ENCODE assay signal across 4 worm cellular contexts in genomic region chrII:9660379-9660778, ce11.
TF ChIP-seq lines count a peak whose summit lies in the region.

Gene ZK1320.3 (minus strand): TSS chrII:9660419.

TF ChIP-seq in whole organism, L2 larva, 48 proteins besides CTCF, POLR2A, EP300 and RAD21:
- TF ChIP-seq fos-1 (tag; optimal IDR thresholded peaks at IDR 0.05; lab: Kevin White, UChicago) (peak; percentile 87), nhr-77 (tag; optimal IDR thresholded peaks at IDR 0.05; lab: Kevin White, UChicago) (no peak), sem-4 (tag; optimal IDR thresholded peaks at IDR 0.05; lab: Kevin White, UChicago) (no peak), elt-3 (tag; optimal IDR thresholded peaks at IDR 0.05; lab: Kevin White, UChicago) (no peak)

TF ChIP-seq in whole organism, L3 larva, 47 proteins besides CTCF, POLR2A, EP300 and RAD21:
- peak; percentile 18 for TF ChIP-seq pqm-1 (tag; optimal IDR thresholded peaks at IDR 0.05; lab: Kevin White, UChicago)
- peak; percentile 67 for TF ChIP-seq elt-2 (tag; optimal IDR thresholded peaks at IDR 0.05; lab: Kevin White, UChicago)
- no peak for TF ChIP-seq tbx-2 (tag; optimal IDR thresholded peaks at IDR 0.05; lab: Kevin White, UChicago)

TF ChIP-seq in whole organism, L4 larva, 104 proteins besides CTCF, POLR2A, EP300 and RAD21:
- TF ChIP-seq Y5F2A.4 (GFP tag; optimal IDR thresholded peaks at IDR 0.05; lab: Kevin White, UChicago), result no peak
- no peak for TF ChIP-seq tra-1 (GFP tag; IDR thresholded peaks at IDR 0.05; lab: Robert Waterston, UW)
- peak; percentile 45 for TF ChIP-seq nhr-28 (tag; optimal IDR thresholded peaks at IDR 0.05; lab: Kevin White, UChicago)
- no peak for TF ChIP-seq daf-16 (GFP tag; optimal IDR thresholded peaks at IDR 0.05; lab: Kevin White, UChicago)
- TF ChIP-seq daf-16 (tag; optimal IDR thresholded peaks at IDR 0.05; lab: Kevin White, UChicago), result peak; percentile 71
- no peak for TF ChIP-seq ceh-32 (tag; optimal IDR thresholded peaks at IDR 0.05; lab: Kevin White, UChicago; ENCODE audit: poor library complexity)
- TF ChIP-seq arid-1 (GFP tag; conservative IDR thresholded peaks at IDR 0.05; lab: Robert Waterston, UW), result no peak
- no peak for TF ChIP-seq mxl-2 (GFP tag; conservative IDR thresholded peaks at IDR 0.05; lab: Robert Waterston, UW)
- no peak for TF ChIP-seq nhr-41 (GFP tag; IDR thresholded peaks at IDR 0.05; lab: Robert Waterston, UW)
- TF ChIP-seq dmd-6 (GFP tag; IDR thresholded peaks at IDR 0.05; lab: Robert Waterston, UW), result peak; percentile 64
- TF ChIP-seq ZK546.5 (tag; optimal IDR thresholded peaks at IDR 0.05; lab: Kevin White, UChicago), result no peak
- no peak for TF ChIP-seq ZK337.2 (GFP tag; IDR thresholded peaks at IDR 0.05; lab: Robert Waterston, UW)
- TF ChIP-seq ceh-44 (GFP tag; IDR thresholded peaks at IDR 0.05; lab: Robert Waterston, UW), result no peak
- peak; percentile 56 for TF ChIP-seq pqm-1 (tag; optimal IDR thresholded peaks at IDR 0.05; lab: Kevin White, UChicago)
- no peak for TF ChIP-seq nhr-237 (tag; optimal IDR thresholded peaks at IDR 0.05; lab: Kevin White, UChicago)
- no peak for TF ChIP-seq pha-4 (GFP tag; IDR thresholded peaks at IDR 0.05; lab: Robert Waterston, UW)
- no peak for TF ChIP-seq pha-4 (tag; optimal IDR thresholded peaks at IDR 0.05; lab: Kevin White, UChicago)
- no peak for TF ChIP-seq jun-1 (tag; optimal IDR thresholded peaks at IDR 0.05; lab: Kevin White, UChicago)
- TF ChIP-seq D1046.2 (GFP tag; IDR thresholded peaks at IDR 0.05; lab: Robert Waterston, UW), result no peak
- TF ChIP-seq madf-5 (GFP tag; IDR thresholded peaks at IDR 0.05; lab: Robert Waterston, UW), result no peak
- TF ChIP-seq nhr-111 (GFP tag; optimal IDR thresholded peaks at IDR 0.05; lab: Kevin White, UChicago), result no peak
- no peak for TF ChIP-seq spr-1 (tag; optimal IDR thresholded peaks at IDR 0.05; lab: Kevin White, UChicago)
- TF ChIP-seq unc-62 (GFP tag; optimal IDR thresholded peaks at IDR 0.05 in 1 of 2; lab: Kevin White, UChicago), result peak in 1 of 2 experiments; percentile 94
- TF ChIP-seq unc-62 (tag; optimal IDR thresholded peaks at IDR 0.05; lab: Kevin White, UChicago), result no peak
- TF ChIP-seq daf-19 (GFP tag; conservative IDR thresholded peaks at IDR 0.05; lab: Robert Waterston, UW), result no peak
- TF ChIP-seq attf-4 (tag; optimal IDR thresholded peaks at IDR 0.05; lab: Kevin White, UChicago), result no peak
- peak; percentile 58 for TF ChIP-seq dve-1 (tag; optimal IDR thresholded peaks at IDR 0.05; lab: Kevin White, UChicago; ENCODE audit: insufficient read depth)
- TF ChIP-seq daf-12 (tag; optimal IDR thresholded peaks at IDR 0.05; lab: Kevin White, UChicago), result no peak
- no peak for TF ChIP-seq mxl-3 (GFP tag; optimal IDR thresholded peaks at IDR 0.05; lab: Kevin White, UChicago)

TF ChIP-seq in whole organism, young adult, 124 proteins besides CTCF, POLR2A, EP300 and RAD21:
- peak; percentile 56 for TF ChIP-seq nhr-80 (tag; optimal IDR thresholded peaks at IDR 0.05; lab: Kevin White, UChicago)
- TF ChIP-seq ceh-40 (GFP tag; IDR thresholded peaks at IDR 0.05; lab: Robert Waterston, UW), result no peak
- TF ChIP-seq F23B12.7 (tag; optimal IDR thresholded peaks at IDR 0.05; lab: Kevin White, UChicago; ENCODE audit: insufficient read depth), result no peak
